Worm (Caenorhabditis elegans) whole organism, late embryonic: ENCODE measurements around the gene taf-7.2.

Source experiments
- K02D7.2 ChIP-seq: sonication (generic microtip); optimal IDR thresholded peaks from 2 replicates; lab custom pipeline; 2017; ENCODE audit warnings: mild to moderate bottlenecking, missing genetic modification characterization, missing compliant biosample characterization
- pqm-1 ChIP-seq: sonication (generic microtip); optimal IDR thresholded peaks from 2 replicates; lab custom pipeline; 2016; ENCODE audit warnings: missing genetic modification characterization, missing compliant biosample characterization

DNA sequence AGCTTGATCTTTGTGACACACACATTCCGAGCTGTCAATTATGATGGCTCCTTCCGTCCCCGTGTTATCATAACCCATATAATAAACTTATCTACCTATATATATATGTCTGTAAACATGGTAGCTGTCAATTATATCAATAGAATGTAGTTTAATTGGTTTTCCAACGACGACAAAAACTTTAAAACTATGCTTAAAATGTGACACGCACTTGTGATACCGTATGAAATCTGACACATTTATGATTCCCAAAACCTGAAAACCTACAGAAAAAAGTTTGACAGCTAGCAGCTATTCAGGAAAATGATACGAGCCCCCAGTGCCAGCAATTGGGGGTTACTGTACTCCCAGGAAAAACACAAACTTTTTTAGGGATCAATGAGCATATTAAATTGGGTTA is 14.6 kb downstream of the taf-7.2 start:
- no peak for TF ChIP-seq K02D7.2
- no peak for TF ChIP-seq pqm-1 (tag; lab: Kevin White, UChicago)
